Worm (Caenorhabditis elegans) whole organism, L1 larva: Measurements from ENCODE around the gene Y47D7A.3.
A peak's percentile ranks its signal among the peaks of the same experiment; 100 is the strongest.

ENCODE experiments used
- C04F5.9 ChIP-seq: sonication (generic microtip); optimal IDR thresholded peaks from 2 replicates; lab custom pipeline; 2016; ENCODE audit warnings: missing genetic modification characterization, missing compliant biosample characterization
- F16B12.6 ChIP-seq: fragments of 150-350 bp; optimal IDR thresholded peaks from 2 replicates; lab custom pipeline; 2014; ENCODE audit warnings: missing biosample characterization, missing genetic modification characterization
- alr-1 ChIP-seq: fragments of 200-800 bp; sonication (Bioruptor generic); optimal IDR thresholded peaks from 2 replicates; lab custom pipeline; 2018; ENCODE audit warnings: borderline replicate concordance, mild to moderate bottlenecking, missing genetic modification characterization, missing compliant biosample characterization
- ama-1 ChIP-seq: fragments of 150-350 bp; optimal IDR thresholded peaks from 2 replicates; lab custom pipeline; 2014
- blmp-1 ChIP-seq: fragments of 150-350 bp; optimal IDR thresholded peaks from 2 replicates; lab custom pipeline; 2014; ENCODE audit warnings: missing biosample characterization, missing genetic modification characterization
- ceh-63 ChIP-seq: fragments of 200-800 bp; sonication (Bioruptor generic); optimal IDR thresholded peaks from 2 replicates; lab custom pipeline; 2018; ENCODE audit warnings: mild to moderate bottlenecking, missing genetic modification characterization, missing compliant biosample characterization
- ceh-8 ChIP-seq: fragments of 200-800 bp; sonication (Bioruptor generic); optimal IDR thresholded peaks from 2 replicates; lab custom pipeline; 2018; ENCODE audit warnings: mild to moderate bottlenecking, missing genetic modification characterization, moderate library complexity, missing compliant biosample characterization
- ceh-82 ChIP-seq, 3 experiments: fragments of 150-350 bp in 1 of 3; sonication (generic microtip) in 2 of 3; optimal IDR thresholded peaks; 2 replicates each; lab custom pipeline; 2014 to 2017; ENCODE audit warnings: missing biosample characterization in 3 of 3, missing genetic modification characterization in 3 of 3
- ceh-90 ChIP-seq: sonication (generic microtip); optimal IDR thresholded peaks from 2 replicates; lab custom pipeline; 2016; ENCODE audit warnings: missing genetic modification characterization, missing compliant biosample characterization
- dpl-1 ChIP-seq, 3 experiments: fragments of 150-350 bp in 2 of 3; sonication (generic microtip) in 1 of 3; optimal IDR thresholded peaks; 2 replicates each; lab custom pipeline; 2014 to 2017; ENCODE audit warnings: missing biosample characterization in 3 of 3, missing genetic modification characterization in 3 of 3, missing genetic modification reagents in 3 of 3
- dsc-1 ChIP-seq: sonication (generic microtip); optimal IDR thresholded peaks from 2 replicates; lab custom pipeline; 2016; ENCODE audit warnings: mild to moderate bottlenecking, missing genetic modification characterization, missing compliant biosample characterization
- efl-1 ChIP-seq, 4 experiments: fragments of 150-350 bp; optimal IDR thresholded peaks in 3 of 4; peaks in 1 of 4; 1 replicate in 1 of 4; 2 replicates in 3 of 4; lab custom pipeline; 2014; ENCODE audit warnings: missing biosample characterization in 2 of 4, missing genetic modification characterization in 2 of 4, missing genetic modification reagents in 2 of 4
- egl-13 ChIP-seq: sonication (generic microtip); optimal IDR thresholded peaks from 2 replicates; lab custom pipeline; 2016; ENCODE audit warnings: missing genotype, missing genetic modification reagents, missing genetic modification characterization, missing compliant biosample characterization
- elt-3 ChIP-seq, 6 experiments: fragments of 150-350 bp in 1 of 6; sonication (generic microtip); optimal IDR thresholded peaks; 2 replicates each; lab custom pipeline; 2017 to 2018; ENCODE audit warnings: missing biosample characterization in 6 of 6, missing genetic modification characterization in 6 of 6, inconsistent platforms in 1 of 6
- ets-5 ChIP-seq: fragments of 200-800 bp; sonication (Bioruptor generic); IDR thresholded peaks from 2 replicates; pipeline ENCODE4 v1.3.6; 2022; ENCODE audit warnings: missing genetic modification characterization, missing compliant biosample characterization
- fkh-10 ChIP-seq: sonication (generic microtip); optimal IDR thresholded peaks from 2 replicates; lab custom pipeline; 2017; ENCODE audit warnings: missing biosample characterization, missing genetic modification reagents, missing genetic modification characterization
- fkh-4 ChIP-seq: sonication (generic microtip); optimal IDR thresholded peaks from 2 replicates; lab custom pipeline; 2016; ENCODE audit warnings: missing compliant biosample characterization, missing genetic modification characterization, borderline replicate concordance
- fkh-8 ChIP-seq: sonication (generic microtip); optimal IDR thresholded peaks from 2 replicates; lab custom pipeline; 2016; ENCODE audit warnings: mild to moderate bottlenecking, missing genetic modification characterization, missing compliant biosample characterization
- grh-1 ChIP-seq: fragments of 200-800 bp; sonication (Bioruptor generic); IDR thresholded peaks from 2 replicates; pipeline ENCODE4 v1.3.6; 2022; ENCODE audit warnings: missing genetic modification reagents, missing genetic modification characterization, missing compliant biosample characterization
- hlh-4 ChIP-seq: sonication (generic microtip); optimal IDR thresholded peaks from 2 replicates; lab custom pipeline; 2016; ENCODE audit warnings: mild to moderate bottlenecking, missing genetic modification characterization, missing compliant biosample characterization
- jun-1 ChIP-seq: fragments of 150-350 bp; optimal IDR thresholded peaks from 2 replicates; lab custom pipeline; 2014; ENCODE audit warnings: missing biosample characterization, missing genetic modification reagents, missing genetic modification characterization
- lin-14 ChIP-seq: fragments of 200-800 bp; sonication (Bioruptor generic); optimal IDR thresholded peaks from 2 replicates; lab custom pipeline; 2018; ENCODE audit warnings: mild to moderate bottlenecking, missing genetic modification characterization, moderate library complexity, missing compliant biosample characterization
- lin-15B ChIP-seq: fragments of 150-350 bp; sonication (generic microtip); optimal IDR thresholded peaks from 3 replicates; lab custom pipeline; 2014; ENCODE audit warnings: missing biosample characterization, missing genetic modification characterization
- lin-35 ChIP-seq, 2 experiments: fragments of 150-350 bp; optimal IDR thresholded peaks; 2 replicates each; lab custom pipeline; 2014; ENCODE audit warnings: missing biosample characterization in 2 of 2, missing genetic modification characterization in 2 of 2, missing genetic modification reagents in 2 of 2
- lin-39 ChIP-seq: fragments of 150-350 bp; optimal IDR thresholded peaks from 2 replicates; lab custom pipeline; 2014; ENCODE audit warnings: missing biosample characterization, missing genetic modification reagents, missing genetic modification characterization
- lsy-2 ChIP-seq, 2 experiments: fragments of 150-350 bp; optimal IDR thresholded peaks; 2 replicates each; lab custom pipeline; 2014; ENCODE audit warnings: missing biosample characterization in 2 of 2, missing genetic modification characterization in 2 of 2
- mab-9 ChIP-seq: fragments of 200-800 bp; sonication (Bioruptor generic); IDR thresholded peaks from 2 replicates; pipeline ENCODE4 v1.3.6; 2022; ENCODE audit warnings: missing genetic modification reagents, missing genetic modification characterization, missing compliant biosample characterization
- mdl-1 ChIP-seq, 2 experiments: fragments of 150-350 bp; optimal IDR thresholded peaks; 2 replicates each; lab custom pipeline; 2014 to 2017; ENCODE audit warnings: missing biosample characterization in 2 of 2, missing genetic modification characterization in 2 of 2, inconsistent platforms in 1 of 2
- mef-2 ChIP-seq: fragments of 150-350 bp; optimal IDR thresholded peaks from 2 replicates; lab custom pipeline; 2014; ENCODE audit warnings: missing biosample characterization, missing genetic modification characterization
- nhr-11 ChIP-seq: fragments of 150-350 bp; optimal IDR thresholded peaks from 2 replicates; lab custom pipeline; 2014; ENCODE audit warnings: missing biosample characterization, missing genetic modification characterization
- nhr-12 ChIP-seq: sonication (generic microtip); optimal IDR thresholded peaks from 2 replicates; lab custom pipeline; 2017; ENCODE audit warnings: missing biosample characterization, missing genetic modification characterization
- nhr-19 ChIP-seq: fragments of 200-800 bp; sonication (Bioruptor generic); conservative IDR thresholded peaks from 2 replicates; pipeline ENCODE4 v1.3.6; 2022; ENCODE audit warnings: missing genetic modification characterization, missing compliant biosample characterization
- nhr-20 ChIP-seq: sonication (generic microtip); optimal IDR thresholded peaks from 2 replicates; lab custom pipeline; 2016; ENCODE audit warnings: mild to moderate bottlenecking, missing genetic modification characterization, missing compliant biosample characterization
- nhr-28 ChIP-seq: fragments of 150-350 bp; optimal IDR thresholded peaks from 2 replicates; lab custom pipeline; 2014; ENCODE audit warnings: missing biosample characterization, missing genetic modification characterization
- nhr-47 ChIP-seq: sonication (generic microtip); optimal IDR thresholded peaks from 2 replicates; lab custom pipeline; 2016; ENCODE audit warnings: mild to moderate bottlenecking, missing genetic modification characterization, moderate library complexity, missing compliant biosample characterization
- nhr-76 ChIP-seq: sonication (generic microtip); optimal IDR thresholded peaks from 2 replicates; lab custom pipeline; 2017; ENCODE audit warnings: missing biosample characterization, missing genetic modification characterization
- nhr-77 ChIP-seq: fragments of 150-350 bp; optimal IDR thresholded peaks from 2 replicates; lab custom pipeline; 2014; ENCODE audit warnings: missing biosample characterization, missing genetic modification characterization
- nhr-84 ChIP-seq: sonication (generic microtip); optimal IDR thresholded peaks from 2 replicates; lab custom pipeline; 2017; ENCODE audit warnings: missing biosample characterization, missing genetic modification characterization
- nhr-85 ChIP-seq: sonication (generic microtip); peaks from one replicate; lab custom pipeline; 2016; ENCODE audit warnings: missing genetic modification characterization, inconsistent platforms, missing compliant biosample characterization
- pag-3 ChIP-seq: sonication (generic microtip); optimal IDR thresholded peaks from 2 replicates; lab custom pipeline; 2017; ENCODE audit warnings: missing genetic modification characterization, mild to moderate bottlenecking, missing compliant biosample characterization, antibody characterized with exemption, borderline replicate concordance; ENCODE audit not compliant: insufficient read depth
- pqm-1 ChIP-seq: sonication (generic microtip); optimal IDR thresholded peaks from 3 replicates; lab custom pipeline; 2017; ENCODE audit warnings: missing biosample characterization, missing genetic modification characterization
- snpc-4 ChIP-seq: fragments of 150-350 bp; optimal IDR thresholded peaks from 2 replicates; lab custom pipeline; 2014; ENCODE audit warnings: missing biosample characterization, missing genetic modification characterization
- snu-23 ChIP-seq: sonication (generic microtip); optimal IDR thresholded peaks from 2 replicates; lab custom pipeline; 2016; ENCODE audit warnings: missing genetic modification characterization, missing compliant biosample characterization
- sox-4 ChIP-seq: sonication (generic microtip); optimal IDR thresholded peaks from 2 replicates; lab custom pipeline; 2016; ENCODE audit warnings: missing genetic modification characterization, missing compliant biosample characterization
- sup-37 ChIP-seq: fragments of 200-800 bp; sonication (Bioruptor generic); optimal IDR thresholded peaks from 2 replicates; lab custom pipeline; 2018; ENCODE audit warnings: mild to moderate bottlenecking, missing genetic modification characterization, missing compliant biosample characterization
- swsn-7 ChIP-seq: sonication (generic microtip); optimal IDR thresholded peaks from 2 replicates; lab custom pipeline; 2016; ENCODE audit warnings: missing genetic modification characterization, missing compliant biosample characterization
- tbx-2 ChIP-seq: sonication (generic microtip); optimal IDR thresholded peaks from 2 replicates; lab custom pipeline; 2016; ENCODE audit warnings: missing genetic modification characterization, missing compliant biosample characterization
- unc-130 ChIP-seq: fragments of 150-350 bp; optimal IDR thresholded peaks from 2 replicates; lab custom pipeline; 2017; ENCODE audit warnings: missing biosample characterization, missing genetic modification characterization, inconsistent platforms
- unc-30 ChIP-seq: sonication (generic microtip); optimal IDR thresholded peaks from 2 replicates; lab custom pipeline; 2017; ENCODE audit warnings: missing biosample characterization, missing genetic modification characterization
- unc-62 ChIP-seq: fragments of 150-350 bp; optimal IDR thresholded peaks from 2 replicates; lab custom pipeline; 2014; ENCODE audit warnings: missing biosample characterization, missing genetic modification reagents, missing genetic modification characterization
- unc-86 ChIP-seq: sonication (generic microtip); optimal IDR thresholded peaks from 2 replicates; lab custom pipeline; 2016; ENCODE audit warnings: missing genetic modification characterization, missing compliant biosample characterization
- xbp-1 ChIP-seq: sonication (generic microtip); optimal IDR thresholded peaks from 2 replicates; lab custom pipeline; 2016; ENCODE audit warnings: missing genetic modification characterization, missing compliant biosample characterization

The Y47D7A.3 gene

DNA sequence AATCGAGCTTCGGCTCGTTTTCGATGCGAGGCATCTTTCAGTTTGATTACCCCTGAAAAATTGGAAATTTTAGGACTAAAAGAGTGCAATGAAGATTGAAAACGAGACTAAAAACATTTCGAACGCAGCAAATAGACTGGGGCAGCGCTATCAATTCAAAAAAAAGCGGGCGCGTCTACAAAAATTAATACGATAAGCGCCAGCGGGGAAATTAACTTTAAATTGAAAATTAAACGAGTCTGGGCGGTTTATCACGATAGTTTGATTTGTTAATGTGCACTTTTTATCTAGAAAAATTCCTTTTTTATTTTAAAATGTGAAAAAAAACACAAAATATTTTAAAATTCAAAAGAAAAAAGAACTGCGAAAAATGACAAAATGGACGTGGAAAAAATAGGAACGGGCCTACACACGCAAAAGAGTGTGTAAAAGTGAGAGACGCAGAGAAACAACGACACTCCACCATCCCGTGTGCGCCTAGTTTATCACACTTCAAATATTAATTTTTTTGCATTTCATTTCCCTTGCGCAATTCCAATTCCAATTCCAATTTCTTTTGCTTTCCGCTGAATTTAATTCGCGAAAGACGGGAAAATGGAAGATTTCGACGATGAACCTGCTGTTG lies 39.3 kb upstream of the Y47D7A.3 start, which contains the start of the genes gmpr-1 and fipp-1 (continued):
- TF ChIP-seq unc-86 (tag; lab: Kevin White, UChicago): peak; percentile 67
- peak; percentile 38 for TF ChIP-seq ceh-8 (GFP tag; lab: Kevin White, UChicago)
- no peak for TF ChIP-seq sox-4 (tag; lab: Kevin White, UChicago)
- TF ChIP-seq nhr-20 (tag; lab: Kevin White, UChicago): peak; percentile 69
- TF ChIP-seq nhr-76: no peak
- no peak for TF ChIP-seq C04F5.9 (tag; lab: Kevin White, UChicago)
- no peak for TF ChIP-seq nhr-12 (tag; lab: Kevin White, UChicago)
- TF ChIP-seq fkh-4: no peak
- TF ChIP-seq ceh-82 (tag; optimal IDR thresholded peaks at IDR 0.05; lab: Kevin White, UChicago): peak; percentile 33 to 71 (median 45)
- peak; percentile 86 for TF ChIP-seq snu-23 (GFP tag; lab: Kevin White, UChicago)
- TF ChIP-seq ama-1 (lab: Kevin White, UChicago): no peak
- TF ChIP-seq nhr-77 (tag; lab: Kevin White, UChicago): no peak
- TF ChIP-seq nhr-85 (tag; lab: Kevin White, UChicago): peak; percentile 82
- TF ChIP-seq lsy-2 (tag; optimal IDR thresholded peaks at IDR 0.05; lab: Kevin White, UChicago): peak; percentile 75 to 78
- no peak for TF ChIP-seq nhr-28 (tag; lab: Kevin White, UChicago)
- peak; percentile 57 for TF ChIP-seq dsc-1 (tag; lab: Kevin White, UChicago)
- no peak for TF ChIP-seq unc-30 (tag; lab: Kevin White, UChicago)
- TF ChIP-seq swsn-7: peak; percentile 77
- TF ChIP-seq sup-37 (GFP tag; lab: Kevin White, UChicago): no peak
- no peak for TF ChIP-seq ceh-90 (tag; lab: Kevin White, UChicago)
- TF ChIP-seq nhr-84 (tag; lab: Kevin White, UChicago): no peak
- no peak for TF ChIP-seq alr-1 (tag; lab: Kevin White, UChicago)
- TF ChIP-seq pqm-1: no peak
- peak; percentile 70 for TF ChIP-seq nhr-19 (GFP tag; lab: Robert Waterston, UW)
- TF ChIP-seq fkh-8 (tag; lab: Kevin White, UChicago): peak; percentile 1
- peak; percentile 80 for TF ChIP-seq nhr-47 (tag; lab: Kevin White, UChicago)
- TF ChIP-seq elt-3 (tag; optimal IDR thresholded peaks at IDR 0.05; lab: Kevin White, UChicago): peak in 2 of 6 experiments; percentile 7 to 54
- TF ChIP-seq lin-35 (GFP tag; optimal IDR thresholded peaks at IDR 0.05; lab: Kevin White, UChicago): peak; percentile 67 to 82
- peak in 1 of 2 experiments; percentile 30 for TF ChIP-seq mdl-1 (tag; optimal IDR thresholded peaks at IDR 0.05; lab: Kevin White, UChicago)
- no peak for TF ChIP-seq unc-130
- peak; percentile 33 for TF ChIP-seq jun-1 (tag; lab: Kevin White, UChicago)
- TF ChIP-seq dpl-1 (GFP tag; optimal IDR thresholded peaks at IDR 0.05; lab: Kevin White, UChicago): peak; percentile 64 to 78 (median 73)
- TF ChIP-seq blmp-1 (tag; lab: Kevin White, UChicago): peak; percentile 33
- TF ChIP-seq tbx-2: peak; percentile 71
- TF ChIP-seq F16B12.6: peak; percentile 31
- TF ChIP-seq lin-39 (tag; lab: Kevin White, UChicago): peak; percentile 69
- TF ChIP-seq lin-14 (GFP tag; lab: Kevin White, UChicago): no peak
- TF ChIP-seq snpc-4: no peak
- TF ChIP-seq grh-1 (GFP tag; lab: Robert Waterston, UW): peak; percentile 67
- TF ChIP-seq mab-9 (GFP tag; lab: Robert Waterston, UW): no peak
- TF ChIP-seq mef-2 (tag; lab: Kevin White, UChicago): no peak
- TF ChIP-seq hlh-4 (tag; lab: Kevin White, UChicago): no peak
- TF ChIP-seq efl-1 (optimal IDR thresholded peaks at IDR 0.05; lab: Kevin White, UChicago): peak; percentile 83 to 84
- TF ChIP-seq efl-1 (GFP tag; optimal IDR thresholded peaks at IDR 0.05 in 1 of 2; lab: Kevin White, UChicago): peak; percentile 77 to 97
- TF ChIP-seq egl-13: peak; percentile 22
- no peak for TF ChIP-seq fkh-10 (GFP tag; lab: Kevin White, UChicago)
- no peak for TF ChIP-seq pag-3 (tag; lab: Kevin White, UChicago)
- no peak for TF ChIP-seq ets-5
- TF ChIP-seq nhr-11 (tag; lab: Kevin White, UChicago): no peak
- peak; percentile 57 for TF ChIP-seq lin-15B (tag; lab: Kevin White, UChicago)
- TF ChIP-seq ceh-63 (GFP tag; lab: Kevin White, UChicago): no peak
- peak; percentile 73 for TF ChIP-seq xbp-1 (tag; lab: Kevin White, UChicago)
- TF ChIP-seq unc-62 (GFP tag; lab: Kevin White, UChicago): no peak
